Worm (Caenorhabditis elegans) whole organism, late embryonic: ENCODE results near the gene ZC404.1.

ENCODE experiments used
- C38D4.7 ChIP-seq: fragments of 200-800 bp; sonication (Bioruptor generic); optimal IDR thresholded peaks from 2 replicates; lab custom pipeline; 2018; ENCODE audit warnings: mild to moderate bottlenecking, missing genetic modification characterization, moderate library complexity, missing compliant biosample characterization
- K02D7.2 ChIP-seq: sonication (generic microtip); optimal IDR thresholded peaks from 2 replicates; lab custom pipeline; 2017; ENCODE audit warnings: mild to moderate bottlenecking, missing genetic modification characterization, missing compliant biosample characterization
- K09A11.1 ChIP-seq: sonication (generic microtip); optimal IDR thresholded peaks from 2 replicates; lab custom pipeline; 2017; ENCODE audit warnings: antibody characterized with exemption, mild to moderate bottlenecking, missing genetic modification characterization, missing compliant biosample characterization; ENCODE audit not compliant: insufficient read depth
- Y22D7AL.16 ChIP-seq: sonication (generic microtip); optimal IDR thresholded peaks from 2 replicates; lab custom pipeline; 2016; ENCODE audit warnings: missing genetic modification characterization, missing compliant biosample characterization
- ahr-1 ChIP-seq: sonication (generic microtip); optimal IDR thresholded peaks from 2 replicates; lab custom pipeline; 2016; ENCODE audit warnings: missing genetic modification characterization, missing compliant biosample characterization
- ama-1 ChIP-seq: fragments of 150-350 bp; optimal IDR thresholded peaks from 2 replicates; lab custom pipeline; 2014
- ceh-18 ChIP-seq: sonication (generic microtip); optimal IDR thresholded peaks from 2 replicates; lab custom pipeline; 2016; ENCODE audit warnings: missing genetic modification characterization, missing compliant biosample characterization
- ceh-2 ChIP-seq: sonication (generic microtip); optimal IDR thresholded peaks from 2 replicates; lab custom pipeline; 2016; ENCODE audit warnings: missing genotype, missing genetic modification characterization, missing compliant biosample characterization
- ceh-24 ChIP-seq: sonication (generic microtip); optimal IDR thresholded peaks from 2 replicates; lab custom pipeline; 2016; ENCODE audit warnings: mild to moderate bottlenecking, missing genetic modification characterization, missing compliant biosample characterization
- ceh-30 ChIP-seq: fragments of 150-350 bp; optimal IDR thresholded peaks from 2 replicates; lab custom pipeline; 2014; ENCODE audit warnings: missing biosample characterization, missing genetic modification characterization
- ceh-31 ChIP-seq: sonication (generic microtip); optimal IDR thresholded peaks from 2 replicates; lab custom pipeline; 2016; ENCODE audit warnings: missing genetic modification characterization, missing compliant biosample characterization
- ceh-48 ChIP-seq: sonication (generic microtip); optimal IDR thresholded peaks from 2 replicates; lab custom pipeline; 2016; ENCODE audit warnings: missing genetic modification characterization, inconsistent platforms, missing compliant biosample characterization
- ceh-6 ChIP-seq: fragments of 200-800 bp; sonication (Bioruptor generic); optimal IDR thresholded peaks from 2 replicates; lab custom pipeline; 2018; ENCODE audit warnings: mild to moderate bottlenecking, missing genetic modification characterization, missing compliant biosample characterization
- ceh-9 ChIP-seq: sonication (generic microtip); optimal IDR thresholded peaks from 2 replicates; lab custom pipeline; 2016; ENCODE audit warnings: mild to moderate bottlenecking, missing genetic modification characterization, inconsistent platforms, missing compliant biosample characterization
- dve-1 ChIP-seq: sonication (generic microtip); optimal IDR thresholded peaks from 2 replicates; lab custom pipeline; 2017; ENCODE audit warnings: antibody characterized with exemption, mild to moderate bottlenecking, missing genetic modification characterization, missing compliant biosample characterization
- ets-4 ChIP-seq: sonication (generic microtip); optimal IDR thresholded peaks from 2 replicates; lab custom pipeline; 2016; ENCODE audit warnings: missing genetic modification characterization, missing compliant biosample characterization
- eyg-1 ChIP-seq: sonication (generic microtip); optimal IDR thresholded peaks from 2 replicates; lab custom pipeline; 2016; ENCODE audit warnings: missing genotype, missing genetic modification characterization, missing compliant biosample characterization
- fkh-6 ChIP-seq: sonication (generic microtip); optimal IDR thresholded peaks from 2 replicates; lab custom pipeline; 2016; ENCODE audit warnings: missing genetic modification characterization, missing compliant biosample characterization
- gmeb-2 ChIP-seq: sonication (generic microtip); optimal IDR thresholded peaks from 2 replicates; lab custom pipeline; 2016; ENCODE audit warnings: missing genetic modification characterization, inconsistent platforms, missing compliant biosample characterization
- hlh-13 ChIP-seq: fragments of 200-800 bp; sonication (Bioruptor generic); optimal IDR thresholded peaks from 2 replicates; lab custom pipeline; 2018; ENCODE audit warnings: mild to moderate bottlenecking, missing genetic modification characterization, missing compliant biosample characterization
- hlh-15 ChIP-seq: sonication (generic microtip); optimal IDR thresholded peaks from 2 replicates; lab custom pipeline; 2016; ENCODE audit warnings: missing genetic modification characterization, missing compliant biosample characterization
- hlh-30 ChIP-seq: sonication (generic microtip); optimal IDR thresholded peaks from 2 replicates; lab custom pipeline; 2017; ENCODE audit warnings: antibody characterized with exemption, missing genetic modification characterization, missing compliant biosample characterization; ENCODE audit not compliant: insufficient read depth
- hlh-6 ChIP-seq: sonication (generic microtip); optimal IDR thresholded peaks from 2 replicates; lab custom pipeline; 2016; ENCODE audit warnings: missing genotype, missing genetic modification characterization, missing compliant biosample characterization
- hlh-8 ChIP-seq: sonication (generic microtip); optimal IDR thresholded peaks from 2 replicates; lab custom pipeline; 2016; ENCODE audit warnings: missing genotype, missing genetic modification characterization, missing compliant biosample characterization
- lim-6 ChIP-seq: sonication (generic microtip); optimal IDR thresholded peaks from 2 replicates; lab custom pipeline; 2016; ENCODE audit warnings: missing genetic modification characterization, missing compliant biosample characterization
- madf-2 ChIP-seq: sonication (generic microtip); optimal IDR thresholded peaks from 2 replicates; lab custom pipeline; 2017; ENCODE audit warnings: missing genetic modification characterization, missing compliant biosample characterization
- mec-3 ChIP-seq: sonication (generic microtip); optimal IDR thresholded peaks from 2 replicates; lab custom pipeline; 2016; ENCODE audit warnings: borderline replicate concordance, missing genetic modification characterization, missing compliant biosample characterization
- nhr-232 ChIP-seq: sonication (generic microtip); optimal IDR thresholded peaks from 2 replicates; lab custom pipeline; 2016; ENCODE audit warnings: missing genetic modification characterization, missing compliant biosample characterization
- odd-2 ChIP-seq: sonication (generic microtip); optimal IDR thresholded peaks from 2 replicates; lab custom pipeline; 2017; ENCODE audit warnings: antibody characterized with exemption, mild to moderate bottlenecking, missing genetic modification characterization, missing compliant biosample characterization
- pag-3 ChIP-seq: sonication (generic microtip); optimal IDR thresholded peaks from 2 replicates; lab custom pipeline; 2016; ENCODE audit warnings: missing compliant biosample characterization, missing genetic modification characterization, borderline replicate concordance
- pax-1 ChIP-seq: fragments of 150-350 bp; optimal IDR thresholded peaks from 2 replicates; lab custom pipeline; 2014; ENCODE audit warnings: missing biosample characterization, missing genetic modification characterization
- pha-2 ChIP-seq: sonication (generic microtip); optimal IDR thresholded peaks from 2 replicates; lab custom pipeline; 2017; ENCODE audit warnings: mild to moderate bottlenecking, missing genetic modification characterization, missing compliant biosample characterization
- pha-4 ChIP-seq: fragments of 150-350 bp; optimal IDR thresholded peaks from 2 replicates; lab custom pipeline; 2018; ENCODE audit warnings: missing biosample characterization, missing genetic modification reagents, missing genetic modification characterization
- ref-2 ChIP-seq: sonication (generic microtip); optimal IDR thresholded peaks from 2 replicates; lab custom pipeline; 2016; ENCODE audit warnings: missing genetic modification characterization, missing compliant biosample characterization
- sox-2 ChIP-seq: fragments of 200-800 bp; sonication (Bioruptor generic); IDR thresholded peaks from 2 replicates; pipeline ENCODE4 v1.3.6; 2022; ENCODE audit warnings: missing genetic modification reagents, missing genetic modification characterization, missing compliant biosample characterization
- sox-4 ChIP-seq: sonication (generic microtip); optimal IDR thresholded peaks from 2 replicates; lab custom pipeline; 2017; ENCODE audit warnings: mild to moderate bottlenecking, missing genetic modification characterization, inconsistent platforms, missing compliant biosample characterization
- syd-9 ChIP-seq: sonication (generic microtip); optimal IDR thresholded peaks from 2 replicates; lab custom pipeline; 2016; ENCODE audit warnings: mild to moderate bottlenecking, missing genetic modification characterization, moderate library complexity, missing compliant biosample characterization
- tbx-7 ChIP-seq: sonication (generic microtip); optimal IDR thresholded peaks from 2 replicates; lab custom pipeline; 2016; ENCODE audit warnings: missing genotype, missing genetic modification characterization, missing compliant biosample characterization
- unc-42 ChIP-seq: sonication (generic microtip); optimal IDR thresholded peaks from 2 replicates; lab custom pipeline; 2016; ENCODE audit warnings: missing genotype, missing genetic modification characterization, missing compliant biosample characterization
- unc-55 ChIP-seq: sonication (generic microtip); optimal IDR thresholded peaks from 2 replicates; lab custom pipeline; 2017; ENCODE audit warnings: missing biosample characterization, missing genetic modification reagents, missing genetic modification characterization
- ztf-16 ChIP-seq: sonication (generic microtip); optimal IDR thresholded peaks from 2 replicates; lab custom pipeline; 2017; ENCODE audit warnings: missing genetic modification characterization, missing compliant biosample characterization

Gene ZC404.1

DNA sequence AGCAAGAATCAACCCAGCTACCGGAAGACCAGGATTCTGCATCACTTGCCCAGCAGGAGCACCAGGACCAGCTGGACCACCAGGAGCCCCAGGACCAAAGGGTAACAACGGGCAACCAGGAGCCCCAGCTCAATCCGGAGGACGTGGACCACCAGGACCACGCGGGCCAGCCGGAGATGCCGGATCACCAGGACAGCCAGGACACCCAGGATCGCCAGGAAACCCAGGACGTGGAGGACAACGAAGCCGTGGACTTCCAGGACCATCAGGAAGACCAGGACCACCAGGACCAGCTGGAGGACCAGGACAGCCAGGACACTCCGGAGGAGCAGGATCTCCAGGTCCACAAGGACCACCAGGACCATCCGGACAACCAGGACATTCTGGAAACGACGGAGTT lies 37.5 kb downstream of the ZC404.1 start:
- TF ChIP-seq dve-1 (tag; lab: Kevin White, UChicago) (no peak), gmeb-2 (tag; lab: Kevin White, UChicago) (no peak), hlh-30 (no peak), K02D7.2 (tag; lab: Kevin White, UChicago) (no peak), hlh-13 (GFP tag; lab: Kevin White, UChicago) (no peak), ceh-31 (tag; lab: Kevin White, UChicago) (no peak)

DNA sequence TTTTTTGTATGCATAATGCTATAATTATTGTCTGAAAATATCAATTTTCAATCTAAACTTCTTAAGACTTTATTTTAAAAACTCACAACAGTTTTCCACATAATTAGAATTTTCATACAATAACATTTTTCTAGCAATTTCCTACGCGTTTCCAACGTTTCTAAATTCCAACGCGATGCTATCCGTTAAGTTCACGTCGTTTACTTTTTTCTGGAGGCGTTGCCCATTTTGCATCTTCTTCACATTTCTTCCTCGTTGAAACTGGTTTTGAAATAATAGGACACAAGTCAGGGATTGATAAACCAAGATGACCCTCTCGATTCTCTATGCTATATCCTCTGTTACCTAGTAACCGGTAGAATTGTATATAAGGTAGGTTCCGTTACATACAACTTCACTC lies 41.3 kb downstream of the ZC404.1 start, which contains the start of the genes T15B7.14 and col-143:
TSS of gene T15B7.14 (minus strand) at position 101 of the 400 bp plus-strand sequence.
TSS of gene col-143 (plus strand) at position 394 of the 400 bp plus-strand sequence.
- TF ChIP-seq syd-9 (tag; lab: Kevin White, UChicago), result no peak
- no peak for TF ChIP-seq ceh-18
- TF ChIP-seq ets-4, result no peak
- TF ChIP-seq odd-2 (tag; lab: Kevin White, UChicago), result no peak
- TF ChIP-seq pax-1 (tag; lab: Kevin White, UChicago), result no peak
- TF ChIP-seq eyg-1 (tag; lab: Kevin White, UChicago), result no peak
- TF ChIP-seq gmeb-2 (tag; lab: Kevin White, UChicago), result no peak
- no peak for TF ChIP-seq K09A11.1 (tag; lab: Kevin White, UChicago)
- no peak for TF ChIP-seq tbx-7 (tag; lab: Kevin White, UChicago)
- no peak for TF ChIP-seq C38D4.7 (GFP tag; lab: Kevin White, UChicago)
- TF ChIP-seq hlh-30, result no peak
- no peak for TF ChIP-seq hlh-8 (tag; lab: Kevin White, UChicago)
- no peak for TF ChIP-seq mec-3 (tag; lab: Kevin White, UChicago)
- no peak for TF ChIP-seq dve-1 (tag; lab: Kevin White, UChicago)

- TF ChIP-seq ceh-48 (no peak), hlh-15 (no peak), ceh-2 (tag; lab: Kevin White, UChicago) (no peak), pha-4 (tag; lab: Kevin White, UChicago) (no peak), ahr-1 (no peak)
Measured at ce11 chrV:6836036-6836435, 42.0 kb downstream of the ZC404.1 start.

- TF ChIP-seq K09A11.1 (tag; lab: Kevin White, UChicago), result no peak
- TF ChIP-seq, all 69 proteins: peak for 0
Measured at ce11 chrV:6838599-6838998, 44.6 kb downstream of the ZC404.1 start, which contains the start of gene T15B7.15. TSS of gene T15B7.15 (minus strand) at chrV:6838665.

DNA sequence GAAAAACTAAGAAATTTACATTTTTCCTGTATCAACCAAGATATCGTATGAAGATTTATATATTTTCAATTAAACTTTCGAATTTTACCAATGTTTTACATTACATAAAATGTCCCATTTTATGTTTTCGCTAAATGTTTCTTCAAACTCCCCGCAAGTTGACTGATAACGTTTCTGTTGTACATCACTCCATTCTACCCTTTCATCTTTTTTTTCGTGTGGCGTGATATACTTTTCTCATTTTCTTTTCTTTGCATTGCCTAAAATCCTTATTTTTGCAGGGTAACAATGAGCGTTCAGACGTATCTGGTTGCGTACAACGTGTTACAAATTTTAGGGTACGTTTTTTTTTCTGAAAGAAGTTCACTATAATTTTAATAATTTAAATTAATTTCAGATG lies 45.0 kb downstream of the ZC404.1 start, which contains the start of gene hpo-8:
TSS of gene hpo-8 (plus strand) at position 282 of the 400 bp plus-strand sequence.
- TF ChIP-seq unc-42 (tag; lab: Kevin White, UChicago) (no peak), fkh-6 (no peak), ztf-16 (tag; lab: Kevin White, UChicago) (no peak), ceh-24 (tag; lab: Kevin White, UChicago) (no peak), ceh-30 (tag; lab: Kevin White, UChicago) (no peak), ceh-6 (no peak), hlh-8 (tag; lab: Kevin White, UChicago) (no peak), K02D7.2 (tag; lab: Kevin White, UChicago) (no peak), gmeb-2 (tag; lab: Kevin White, UChicago) (no peak), unc-55 (GFP tag; lab: Kevin White, UChicago) (no peak), hlh-15 (no peak), nhr-232 (tag; lab: Kevin White, UChicago) (no peak), pha-2 (tag; lab: Kevin White, UChicago) (no peak)
- TF ChIP-seq, all 69 proteins: peak for 0

- TF ChIP-seq hlh-6 (no peak), madf-2 (tag; lab: Kevin White, UChicago) (no peak), ceh-6 (no peak), sox-4 (no peak), pag-3 (tag; lab: Kevin White, UChicago) (no peak), mec-3 (tag; lab: Kevin White, UChicago) (no peak), lim-6 (no peak), ref-2 (tag; lab: Kevin White, UChicago) (no peak), ama-1 (no peak), sox-2 (GFP tag; lab: Robert Waterston, UW) (no peak), ceh-9 (tag; lab: Kevin White, UChicago) (no peak), pha-2 (tag; lab: Kevin White, UChicago) (no peak), dve-1 (tag; lab: Kevin White, UChicago) (no peak), hlh-15 (no peak), Y22D7AL.16 (no peak), syd-9 (tag; lab: Kevin White, UChicago) (no peak)
Measured at ce11 chrV:6842437-6842836, 48.4 kb downstream of the ZC404.1 start, which contains the start of gene T15B7.1. TSS of gene T15B7.1 (plus strand) at chrV:6842737.
